Worm (Caenorhabditis elegans): ENCODE data around the gene W04G3.10.

- no peak for TF ChIP-seq ref-1 (GFP tag; conservative IDR thresholded peaks at IDR 0.05)
- no peak for TF ChIP-seq klf-2 (GFP tag; conservative IDR thresholded peaks at IDR 0.05)
- no peak for TF ChIP-seq med-1 (GFP tag; optimal IDR thresholded peaks at IDR 0.05; ENCODE audit: insufficient read depth)
- no peak for TF ChIP-seq flt-1 (GFP tag; IDR thresholded peaks at IDR 0.05)
- no peak for TF ChIP-seq ztf-23 (GFP tag; IDR thresholded peaks at IDR 0.05)
These were observed 2.2 kb upstream of the W04G3.10 start, which contains the start of gene sulp-7 for ce11 chrX:11080170-11080728.

All from whole organism, midembryonic.